Worm (Caenorhabditis elegans) whole organism, L4/young adult: Measurements from ENCODE around the gene F10E7.1.

ENCODE experiments used
- W03F9.2 ChIP-seq: fragments of 150-350 bp; optimal IDR thresholded peaks from 2 replicates; lab custom pipeline; 2014; ENCODE audit warnings: missing biosample characterization, missing genetic modification characterization
- dao-5 ChIP-seq: sonication (generic microtip); optimal IDR thresholded peaks from 2 replicates; lab custom pipeline; 2016; ENCODE audit warnings: missing genotype, missing genetic modification characterization, moderate library complexity, missing compliant biosample characterization
- him-1 ChIP-seq: sonication (generic microtip); optimal IDR thresholded peaks from 2 replicates; lab custom pipeline; 2016; ENCODE audit warnings: missing genotype, missing genetic modification reagents, missing genetic modification characterization, missing compliant biosample characterization

ce11 chrII:7099231-7099630 is 27.3 kb upstream of the F10E7.1 start:
- no peak for TF ChIP-seq him-1
- TF ChIP-seq W03F9.2, result no peak
- TF ChIP-seq dao-5, result no peak
